Comparison of ENCODE assay signal across 2 fruit fly cellular contexts in the genomic region with DNA sequence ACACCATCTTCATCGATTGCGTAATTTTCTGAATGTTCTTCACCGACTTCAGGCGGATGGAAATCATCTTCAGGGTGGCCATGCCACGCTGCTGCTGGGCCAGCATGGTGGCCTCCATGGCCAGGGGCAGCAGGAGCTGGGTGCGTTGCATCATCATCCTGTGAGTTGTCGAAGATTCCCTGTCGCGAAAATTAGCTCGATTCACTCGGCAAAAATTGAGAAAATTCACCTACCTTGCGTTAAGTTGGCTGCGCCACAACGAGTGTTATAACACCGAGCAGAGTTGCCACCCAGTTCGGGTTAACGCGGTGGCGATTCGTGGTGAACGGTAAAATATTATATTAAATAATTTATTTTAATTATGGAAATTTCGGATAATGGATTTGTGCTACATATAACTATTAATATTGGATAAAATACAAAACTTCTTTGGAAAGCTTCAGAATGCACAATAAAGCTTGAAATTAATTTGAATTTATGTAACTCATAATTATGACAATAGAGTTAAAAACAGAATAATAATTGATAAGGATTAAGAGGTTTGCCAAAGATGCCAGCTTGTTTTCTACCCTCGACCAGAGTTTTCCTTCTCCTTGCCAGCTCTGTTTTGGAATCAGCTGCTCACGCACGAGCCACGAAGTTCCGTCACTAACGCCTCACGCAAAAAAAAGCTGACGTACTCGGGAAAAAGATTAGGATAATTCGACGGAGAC.
A peak's percentile ranks its signal among the peaks of the same experiment; 100 is the strongest.
TF ChIP-seq lines count a peak whose summit lies in the region.

A gene (minus strand): TSS at position 573 of the 713 bp plus-strand sequence.
A gene (plus strand): TSS at position 629 of the 713 bp plus-strand sequence.

TF ChIP-seq in whole organism, embryonic, 481 proteins besides CTCF, POLR2A, EP300 and RAD21 (continued from another document and continues in another):
- TF ChIP-seq tin (GFP tag; optimal IDR thresholded peaks at IDR 0.05; lab: Kevin White, UChicago) (peak; percentile 31), Atf-2 (GFP tag; optimal IDR thresholded peaks at IDR 0.05; lab: Kevin White, UChicago) (no peak), dpn (GFP tag; optimal IDR thresholded peaks at IDR 0.05; lab: Kevin White, UChicago) (peak in 1 of 2 experiments; percentile 35), pzg (GFP tag; optimal IDR thresholded peaks at IDR 0.05; lab: Kevin White, UChicago) (peak; percentile 49), Opbp (GFP tag; IDR thresholded peaks at IDR 0.05; lab: Robert Waterston, UW; ENCODE audit: partially characterized antibody) (peak; percentile 99), CG14050 (GFP tag; IDR thresholded peaks at IDR 0.05; lab: Robert Waterston, UW) (no peak), fd102C (GFP tag; optimal IDR thresholded peaks at IDR 0.05; lab: Kevin White, UChicago) (no peak), sug (tag; optimal IDR thresholded peaks at IDR 0.05; lab: Kevin White, UChicago) (peak; percentile 54), Med (GFP tag; lab: Kevin White, UChicago) (peak; percentile 6), CG17912 (GFP tag; optimal IDR thresholded peaks at IDR 0.05; lab: Kevin White, UChicago) (peak; percentile 20), Pdp1 (GFP tag; optimal IDR thresholded peaks at IDR 0.05; lab: Kevin White, UChicago) (peak in 1 of 2 experiments; percentile 99), CG4328 (GFP tag; optimal IDR thresholded peaks at IDR 0.05; lab: Kevin White, UChicago) (peak; percentile 43), salm (tag; optimal IDR thresholded peaks at IDR 0.05; lab: Kevin White, UChicago) (peak; percentile 32), phol (tag; optimal IDR thresholded peaks at IDR 0.05; lab: Kevin White, UChicago) (peak; percentile 56), Sry-β (GFP tag; optimal IDR thresholded peaks at IDR 0.05; lab: Kevin White, UChicago) (peak; percentile 41), Meics (GFP tag; optimal IDR thresholded peaks at IDR 0.05; lab: Kevin White, UChicago) (peak; percentile 65), CG15479 (GFP tag; optimal IDR thresholded peaks at IDR 0.05; lab: Kevin White, UChicago) (peak; percentile 11), CG6689 (GFP tag; IDR thresholded peaks at IDR 0.05; lab: Robert Waterston, UW) (peak; percentile 27; the same call in 1 of the 2 replicates), Max (GFP tag; optimal IDR thresholded peaks at IDR 0.05; lab: Kevin White, UChicago) (peak; percentile 27), CG16863 (GFP tag; optimal IDR thresholded peaks at IDR 0.05; lab: Kevin White, UChicago) (no peak), HLH4C (GFP tag; IDR thresholded peaks at IDR 0.05; lab: Robert Waterston, UW; ENCODE audit: partially characterized antibody) (peak; percentile 53; the same call in 1 of the 3 replicates), CG11560 (tag; IDR thresholded peaks at IDR 0.05; lab: Robert Waterston, UW) (no peak), vvl (GFP tag; IDR thresholded peaks at IDR 0.05; lab: Robert Waterston, UW) (peak; percentile 75; the same call in 1 of the 2 replicates), Doc3 (GFP tag; IDR thresholded peaks at IDR 0.05; lab: Robert Waterston, UW; ENCODE audit: partially characterized antibody) (0 out of 3 replicates have a peak, but pooled peaks have one; percentile 59), eyg (GFP tag; optimal IDR thresholded peaks at IDR 0.05; lab: Kevin White, UChicago) (no peak), CG17359 (tag; optimal IDR thresholded peaks at IDR 0.05; lab: Kevin White, UChicago) (peak; percentile 38), ems (GFP tag; optimal IDR thresholded peaks at IDR 0.05; lab: Kevin White, UChicago) (no peak), hbn (GFP tag; IDR thresholded peaks at IDR 0.05; lab: Robert Waterston, UW; ENCODE audit: partially characterized antibody) (peak; percentile 59), disco-r (GFP tag; optimal IDR thresholded peaks at IDR 0.05; lab: Kevin White, UChicago) (no peak), bcd (GFP tag; optimal IDR thresholded peaks at IDR 0.05; lab: Kevin White, UChicago) (peak; percentile 66), CG8388 (GFP tag; optimal IDR thresholded peaks at IDR 0.05; lab: Kevin White, UChicago) (no peak), Ptx1 (GFP tag; IDR thresholded peaks at IDR 0.05; lab: Robert Waterston, UW) (peak; percentile 47), Dek (tag; optimal IDR thresholded peaks at IDR 0.05; lab: Kevin White, UChicago) (peak; percentile 41), Fer3 (tag; optimal IDR thresholded peaks at IDR 0.05; lab: Kevin White, UChicago) (peak; percentile 9), CG17385 (GFP tag; optimal IDR thresholded peaks at IDR 0.05; lab: Kevin White, UChicago) (peak; percentile 72), exex (tag; optimal IDR thresholded peaks at IDR 0.05; lab: Kevin White, UChicago) (peak; percentile 53), Lhr (GFP tag; optimal IDR thresholded peaks at IDR 0.05; lab: Kevin White, UChicago) (no peak), bbx (GFP tag; IDR thresholded peaks at IDR 0.05; lab: Robert Waterston, UW; ENCODE audit: partially characterized antibody) (peak; percentile 81), chm (GFP tag; IDR thresholded peaks at IDR 0.05; lab: Robert Waterston, UW) (no peak), ind (GFP tag; optimal IDR thresholded peaks at IDR 0.05; lab: Kevin White, UChicago) (peak; percentile 36), D (optimal IDR thresholded peaks at IDR 0.05; lab: Kevin White, UChicago) (no peak), D (GFP tag; optimal IDR thresholded peaks at IDR 0.05; lab: Kevin White, UChicago) (no peak), lilli (GFP tag; optimal IDR thresholded peaks at IDR 0.05; lab: Kevin White, UChicago) (peak; percentile 29), CG31388 (GFP tag; optimal IDR thresholded peaks at IDR 0.05; lab: Kevin White, UChicago) (peak; percentile 4), CG4424 (GFP tag; optimal IDR thresholded peaks at IDR 0.05; lab: Kevin White, UChicago) (peak; percentile 38), zfh2 (GFP tag; optimal IDR thresholded peaks at IDR 0.05; lab: Kevin White, UChicago) (peak; percentile 10), CG32532 (GFP tag; IDR thresholded peaks at IDR 0.05; lab: Robert Waterston, UW) (peak; percentile 54; the same call in 1 of the 2 replicates), Dp (GFP tag; optimal IDR thresholded peaks at IDR 0.05; lab: Kevin White, UChicago) (peak; percentile 8), CG3847 (GFP tag; IDR thresholded peaks at IDR 0.05; lab: Robert Waterston, UW) (peak; percentile 59; the same call in 1 of the 2 replicates), Oli (tag; optimal IDR thresholded peaks at IDR 0.05; lab: Kevin White, UChicago) (peak; percentile 19), CG2120 (GFP tag; optimal IDR thresholded peaks at IDR 0.05; lab: Kevin White, UChicago) (peak; percentile 21), H15 (GFP tag; IDR thresholded peaks at IDR 0.05; lab: Robert Waterston, UW) (no peak), Abd-B (GFP tag; optimal IDR thresholded peaks at IDR 0.05; lab: Kevin White, UChicago) (peak; percentile 63), CG10543 (GFP tag; optimal IDR thresholded peaks at IDR 0.05; lab: Kevin White, UChicago) (no peak), CG18619 (GFP tag; optimal IDR thresholded peaks at IDR 0.05; lab: Kevin White, UChicago) (peak; percentile 40), CG18764 (GFP tag; optimal IDR thresholded peaks at IDR 0.05; lab: Kevin White, UChicago) (peak; percentile 2), caup (GFP tag; optimal IDR thresholded peaks at IDR 0.05; lab: Kevin White, UChicago; ENCODE audit: severe bottlenecking) (peak; percentile 20), CG10147 (GFP tag; optimal IDR thresholded peaks at IDR 0.05; lab: Kevin White, UChicago) (no peak), ci (GFP tag; IDR thresholded peaks at IDR 0.05; lab: Robert Waterston, UW) (0 out of 3 replicates have a peak, but pooled peaks have one; percentile 36)

TF ChIP-seq in whole organism, prepupa, 60 proteins besides CTCF, POLR2A, EP300 and RAD21 (continued from another document):
- TF ChIP-seq Eip93F (GFP tag; optimal IDR thresholded peaks at IDR 0.05; lab: Kevin White, UChicago) (no peak), Ets21C (GFP tag; optimal IDR thresholded peaks at IDR 0.05; lab: Kevin White, UChicago) (no peak), salr (GFP tag; optimal IDR thresholded peaks at IDR 0.05; lab: Kevin White, UChicago) (no peak), esn (GFP tag; optimal IDR thresholded peaks at IDR 0.05; lab: Kevin White, UChicago) (peak; percentile 43), vri (GFP tag; optimal IDR thresholded peaks at IDR 0.05; lab: Kevin White, UChicago) (peak; percentile 98), Eip75B (GFP tag; optimal IDR thresholded peaks at IDR 0.05; lab: Kevin White, UChicago) (no peak), fkh (GFP tag; optimal IDR thresholded peaks at IDR 0.05; lab: Kevin White, UChicago) (no peak), CG6808 (GFP tag; optimal IDR thresholded peaks at IDR 0.05; lab: Kevin White, UChicago) (no peak), CG6276 (GFP tag; optimal IDR thresholded peaks at IDR 0.05; lab: Kevin White, UChicago) (no peak), svp (GFP tag; lab: Kevin White, UChicago) (peak; percentile 96), Met (GFP tag; optimal IDR thresholded peaks at IDR 0.05; lab: Kevin White, UChicago) (no peak), pdm3 (GFP tag; optimal IDR thresholded peaks at IDR 0.05; lab: Kevin White, UChicago) (no peak), cyc (GFP tag; optimal IDR thresholded peaks at IDR 0.05; lab: Kevin White, UChicago) (no peak), CG15336 (GFP tag; IDR thresholded peaks at IDR 0.05; lab: Robert Waterston, UW) (no peak), Ets96B (tag; optimal IDR thresholded peaks at IDR 0.05; lab: Kevin White, UChicago) (peak; percentile 14), CG34406 (GFP tag; optimal IDR thresholded peaks at IDR 0.05; lab: Kevin White, UChicago) (peak; percentile 41)
